Worm (Caenorhabditis elegans) whole organism, L4/young adult: ENCODE results near the gene cyp-33C4.

Source experiments
- W03F9.2 ChIP-seq: fragments of 150-350 bp; optimal IDR thresholded peaks from 2 replicates; lab custom pipeline; 2014; ENCODE audit warnings: missing biosample characterization, missing genetic modification characterization
- dao-5 ChIP-seq: sonication (generic microtip); optimal IDR thresholded peaks from 2 replicates; lab custom pipeline; 2016; ENCODE audit warnings: missing genotype, missing genetic modification characterization, moderate library complexity, missing compliant biosample characterization

ce11 chrV:2221764-2222163, 14.2 kb upstream of the cyp-33C4 start, which contains the start of gene nhr-128:
- TF ChIP-seq dao-5 (tag; lab: Kevin White, UChicago) (no peak), W03F9.2 (tag; lab: Kevin White, UChicago) (no peak)
